Worm (Caenorhabditis elegans) whole organism, L4/young adult: Measurements from ENCODE around the gene srh-190.

ENCODE experiments used
- W03F9.2 ChIP-seq: fragments of 150-350 bp; optimal IDR thresholded peaks from 2 replicates; lab custom pipeline; 2014; ENCODE audit warnings: missing biosample characterization, missing genetic modification characterization
- dao-5 ChIP-seq: sonication (generic microtip); optimal IDR thresholded peaks from 2 replicates; lab custom pipeline; 2016; ENCODE audit warnings: missing genotype, missing genetic modification characterization, moderate library complexity, missing compliant biosample characterization
- him-1 ChIP-seq: sonication (generic microtip); optimal IDR thresholded peaks from 2 replicates; lab custom pipeline; 2016; ENCODE audit warnings: missing genotype, missing genetic modification reagents, missing genetic modification characterization, missing compliant biosample characterization

srh-190 gene

DNA sequence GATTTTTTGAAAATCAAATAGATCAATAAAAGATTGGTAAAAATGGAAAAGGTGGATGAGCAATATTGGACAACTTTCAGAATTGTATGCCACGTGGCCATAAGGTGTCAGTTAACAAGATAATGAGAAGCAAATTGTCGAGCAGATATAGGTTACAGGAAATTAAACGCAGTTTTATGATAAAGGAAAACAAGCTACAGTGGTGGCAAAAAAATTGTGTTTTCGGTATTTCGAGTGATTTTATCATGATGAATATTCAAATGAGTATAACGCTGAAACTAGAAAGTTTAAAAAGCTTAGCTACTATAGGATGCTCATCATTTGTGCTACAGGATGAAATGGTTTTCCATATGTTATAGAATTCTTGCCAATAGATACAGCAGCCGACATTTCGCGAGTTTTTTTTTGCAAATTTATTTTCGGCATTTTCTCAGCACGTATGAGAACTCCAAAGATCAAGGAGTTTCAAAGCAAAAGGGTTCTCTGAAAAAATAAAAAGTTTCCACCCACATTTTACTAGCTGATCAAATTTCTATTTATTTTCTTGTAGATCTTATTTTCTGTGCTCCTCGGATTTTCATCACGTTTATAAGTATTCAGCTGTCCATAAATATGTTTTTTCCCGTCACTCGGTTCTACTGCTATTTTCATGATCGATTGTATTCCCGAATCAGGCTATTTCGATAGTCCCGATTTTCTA, at the start of gene srh-190, which contains the start of gene str-229:
srh-190 (plus strand) TSS at position 650 of the 700 bp plus-strand sequence.
str-229 (minus strand) TSS at position 101 of the 700 bp plus-strand sequence.
- TF ChIP-seq W03F9.2 (tag; lab: Kevin White, UChicago): no peak
- TF ChIP-seq dao-5 (tag; lab: Kevin White, UChicago): no peak
- TF ChIP-seq him-1: no peak

- TF ChIP-seq dao-5 (tag; lab: Kevin White, UChicago) (no peak), W03F9.2 (tag; lab: Kevin White, UChicago) (no peak), him-1 (no peak)
These were observed 48.1 kb upstream of the srh-190 start, which contains the start of gene nhr-186 for ce11 chrV:3854847-3855246. nhr-186 (minus strand) TSS chrV:3854947.

DNA sequence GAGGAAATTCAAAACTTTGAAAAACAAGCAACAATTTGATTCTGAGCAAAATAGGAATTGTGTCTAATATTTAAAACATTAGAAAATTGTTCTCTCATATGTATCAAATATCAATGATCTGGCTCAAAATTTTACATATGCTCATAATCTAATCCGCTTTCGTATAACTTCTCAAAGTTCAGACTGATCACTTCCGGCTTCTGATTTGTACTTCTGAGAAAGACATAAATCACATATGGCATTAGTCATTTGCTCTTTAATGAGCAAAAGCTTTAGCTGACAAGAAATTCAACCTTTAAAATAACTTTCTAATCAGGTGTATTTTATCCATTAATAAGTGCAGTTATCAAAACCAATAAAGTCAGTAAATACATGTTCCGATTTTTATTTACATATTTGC, 47.0 kb upstream of the srh-190 start:
- no peak for TF ChIP-seq W03F9.2 (tag; lab: Kevin White, UChicago)
- no peak for TF ChIP-seq dao-5 (tag; lab: Kevin White, UChicago)
- TF ChIP-seq him-1: no peak

ce11 chrV:3857778-3858177, 45.1 kb upstream of the srh-190 start, which contains the start of gene nhr-188:
nhr-188 (minus strand) TSS chrV:3857861.
- TF ChIP-seq him-1 (no peak), W03F9.2 (tag; lab: Kevin White, UChicago) (no peak), dao-5 (tag; lab: Kevin White, UChicago) (no peak)

- no peak for TF ChIP-seq him-1
- no peak for TF ChIP-seq W03F9.2 (tag; lab: Kevin White, UChicago)
- TF ChIP-seq dao-5 (tag; lab: Kevin White, UChicago): no peak
These were observed 42.8 kb upstream of the srh-190 start, which contains the start of gene nhr-189 for ce11 chrV:3860123-3860522. nhr-189 (minus strand) TSS chrV:3860243.

- no peak for TF ChIP-seq dao-5 (tag; lab: Kevin White, UChicago)
- no peak for TF ChIP-seq him-1
- no peak for TF ChIP-seq W03F9.2 (tag; lab: Kevin White, UChicago)
These were observed 40.1 kb upstream of the srh-190 start, which contains the start of gene nhr-187 for ce11 chrV:3862851-3863250. nhr-187 (minus strand) TSS chrV:3862951.

ce11 chrV:3865273-3865672, 37.6 kb upstream of the srh-190 start:
- TF ChIP-seq him-1: no peak
- TF ChIP-seq dao-5 (tag; lab: Kevin White, UChicago): no peak
- no peak for TF ChIP-seq W03F9.2 (tag; lab: Kevin White, UChicago)

DNA sequence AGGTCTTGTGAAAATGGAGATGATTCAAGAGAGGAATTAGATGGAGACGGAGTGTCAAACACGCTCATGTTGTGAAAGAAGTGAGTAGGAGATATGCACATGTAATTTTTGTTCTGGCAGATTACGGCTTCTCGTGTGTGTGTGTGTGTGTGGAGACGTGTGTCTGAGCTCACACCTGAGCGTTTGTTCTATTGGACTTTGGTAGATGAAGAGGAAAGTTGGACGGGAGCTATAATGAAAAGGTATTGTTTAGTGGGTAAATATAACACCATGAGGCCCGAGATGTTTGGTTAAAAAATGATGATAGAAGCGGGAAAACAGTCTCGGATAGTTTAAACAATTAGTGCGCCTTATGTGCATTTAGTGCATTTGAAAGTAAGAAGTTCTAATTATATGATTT, 34.0 kb upstream of the srh-190 start, which contains the start of gene nhr-157:
nhr-157 (minus strand) TSS at position 101 of the 400 bp plus-strand sequence.
- TF ChIP-seq him-1 (no peak), W03F9.2 (tag; lab: Kevin White, UChicago) (no peak), dao-5 (tag; lab: Kevin White, UChicago) (no peak)

DNA sequence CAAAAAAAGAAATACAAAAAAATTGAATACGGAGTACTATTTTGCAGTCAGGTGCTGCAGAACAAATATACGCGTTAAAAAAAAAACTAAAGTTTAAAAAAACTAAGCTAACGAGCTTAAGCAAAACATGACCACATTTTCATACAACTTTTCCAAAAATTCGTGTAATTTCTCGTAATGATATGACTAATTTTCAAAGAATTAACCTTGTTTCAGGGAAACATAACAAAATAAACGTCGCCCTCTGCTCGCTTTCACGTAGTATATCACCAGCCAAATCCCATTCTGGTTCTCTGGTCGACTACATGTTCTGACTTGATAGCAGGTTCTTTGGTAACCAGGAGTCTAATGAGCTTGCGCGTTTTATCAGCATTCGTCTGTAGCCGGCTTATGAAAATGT, 32.5 kb upstream of the srh-190 start:
- TF ChIP-seq dao-5 (tag; lab: Kevin White, UChicago): no peak
- TF ChIP-seq him-1: no peak
- TF ChIP-seq W03F9.2 (tag; lab: Kevin White, UChicago): no peak

ce11 chrV:3874102-3874744, 28.7 kb upstream of the srh-190 start, which contains the start of gene nhr-158:
nhr-158 (minus strand) TSS chrV:3874152.
- TF ChIP-seq him-1 (no peak), W03F9.2 (tag; lab: Kevin White, UChicago) (no peak), dao-5 (tag; lab: Kevin White, UChicago) (no peak)

- TF ChIP-seq dao-5 (tag; lab: Kevin White, UChicago) (no peak), him-1 (no peak), W03F9.2 (tag; lab: Kevin White, UChicago) (no peak)
These were observed 25.7 kb upstream of the srh-190 start for ce11 chrV:3877242-3877641.

ce11 chrV:3878223-3878622, 24.7 kb upstream of the srh-190 start, which contains the start of gene nhr-159:
nhr-159 (minus strand) TSS chrV:3878323.
- TF ChIP-seq him-1 (no peak), dao-5 (tag; lab: Kevin White, UChicago) (no peak), W03F9.2 (tag; lab: Kevin White, UChicago) (no peak)

- no peak for TF ChIP-seq him-1
- no peak for TF ChIP-seq W03F9.2 (tag; lab: Kevin White, UChicago)
- no peak for TF ChIP-seq dao-5 (tag; lab: Kevin White, UChicago)
These were observed 18.4 kb upstream of the srh-190 start for ce11 chrV:3884550-3884949.

DNA sequence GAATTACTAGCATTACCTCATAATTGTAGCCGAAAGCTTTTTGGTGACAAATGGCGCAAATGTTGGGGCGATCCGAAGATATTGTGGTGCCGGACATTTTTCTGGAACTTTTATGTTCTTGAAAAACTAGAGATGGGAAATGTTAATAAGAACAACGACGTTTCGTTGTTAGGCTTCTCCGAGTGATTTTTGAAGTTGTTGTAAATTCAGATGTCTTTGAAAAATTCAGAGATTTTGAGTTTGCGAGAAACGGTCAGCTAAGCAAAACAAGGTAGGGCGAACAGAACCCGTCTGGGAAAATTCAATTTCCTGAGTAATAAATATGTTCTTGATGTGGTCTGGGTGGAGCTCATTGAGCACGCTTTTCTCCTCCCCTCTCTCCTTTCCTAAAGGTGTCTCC, 16.8 kb upstream of the srh-190 start, which contains the start of gene nhr-124:
nhr-124 (minus strand) TSS at position 101 of the 400 bp plus-strand sequence.
- no peak for TF ChIP-seq W03F9.2 (tag; lab: Kevin White, UChicago)
